Worm (Caenorhabditis elegans): ENCODE results near the gene col-156.

DNA sequence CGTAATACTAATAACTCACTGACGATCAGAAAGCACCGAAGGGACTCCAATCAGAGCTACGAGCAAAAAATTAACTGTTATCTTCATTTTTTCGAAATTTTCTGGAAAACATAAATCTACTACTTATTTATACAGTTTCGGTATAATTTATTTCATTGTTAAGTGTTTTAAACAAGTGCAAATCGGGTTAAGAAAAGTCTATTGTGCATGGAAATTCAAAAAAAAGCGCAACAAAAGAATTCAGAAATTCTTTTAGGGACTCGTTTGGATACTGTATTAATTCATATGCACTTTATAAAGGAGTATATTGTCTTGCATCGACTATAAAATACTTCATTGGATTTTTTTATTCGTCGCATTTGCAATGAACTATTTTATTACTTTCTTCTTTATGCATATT, 22.1 kb upstream of the col-156 start, which contains the start of the genes nas-20 and nas-21:
- TF ChIP-seq him-1 (tag; optimal IDR thresholded peaks at IDR 0.05) (no peak), nhr-120 (GFP tag; IDR thresholded peaks at IDR 0.05) (no peak), ceh-27 (GFP tag; optimal IDR thresholded peaks at IDR 0.05) (no peak), ztf-6 (GFP tag; IDR thresholded peaks at IDR 0.05) (no peak), F23B12.7 (tag; optimal IDR thresholded peaks at IDR 0.05; ENCODE audit: insufficient read depth) (no peak), ztf-3 (GFP tag; optimal IDR thresholded peaks at IDR 0.05) (no peak), Y95B8A.8 (GFP tag; IDR thresholded peaks at IDR 0.05) (no peak), chd-7 (tag; optimal IDR thresholded peaks at IDR 0.05) (no peak), nhr-90 (tag; optimal IDR thresholded peaks at IDR 0.05) (no peak)

All from whole organism, young adult.